Worm (Caenorhabditis elegans) whole organism, L1 larva: Measurements from ENCODE around the gene Y50D7A.8.
A peak's percentile ranks its signal among the peaks of the same experiment; 100 is the strongest.

Source experiments
- C04F5.9 ChIP-seq: sonication (generic microtip); optimal IDR thresholded peaks from 2 replicates; lab custom pipeline; 2016; ENCODE audit warnings: missing genetic modification characterization, missing compliant biosample characterization
- C34B4.2 ChIP-seq: sonication (generic microtip); optimal IDR thresholded peaks from 2 replicates; lab custom pipeline; 2017; ENCODE audit warnings: mild to moderate bottlenecking, missing genetic modification characterization, missing compliant biosample characterization
- Y116A8C.19 ChIP-seq: sonication (generic microtip); optimal IDR thresholded peaks from 2 replicates; lab custom pipeline; 2016; ENCODE audit warnings: missing compliant biosample characterization, missing genetic modification characterization, borderline replicate concordance
- blmp-1 ChIP-seq: fragments of 150-350 bp; optimal IDR thresholded peaks from 2 replicates; lab custom pipeline; 2014; ENCODE audit warnings: missing biosample characterization, missing genetic modification characterization
- ceh-8 ChIP-seq: fragments of 200-800 bp; sonication (Bioruptor generic); optimal IDR thresholded peaks from 2 replicates; lab custom pipeline; 2018; ENCODE audit warnings: mild to moderate bottlenecking, missing genetic modification characterization, moderate library complexity, missing compliant biosample characterization
- ceh-88 ChIP-seq: fragments of 200-800 bp; sonication (Bioruptor generic); IDR thresholded peaks from 2 replicates; pipeline ENCODE4 v1.3.6; 2022; ENCODE audit warnings: missing genetic modification characterization, missing compliant biosample characterization
- ceh-90 ChIP-seq: sonication (generic microtip); optimal IDR thresholded peaks from 2 replicates; lab custom pipeline; 2016; ENCODE audit warnings: missing genetic modification characterization, missing compliant biosample characterization
- ces-1 ChIP-seq: fragments of 150-350 bp; optimal IDR thresholded peaks from 2 replicates; lab custom pipeline; 2014; ENCODE audit warnings: missing biosample characterization, missing genetic modification reagents, missing genetic modification characterization
- dpl-1 ChIP-seq, 3 experiments: fragments of 150-350 bp in 2 of 3; sonication (generic microtip) in 1 of 3; optimal IDR thresholded peaks; 2 replicates each; lab custom pipeline; 2014 to 2017; ENCODE audit warnings: missing biosample characterization in 3 of 3, missing genetic modification characterization in 3 of 3, missing genetic modification reagents in 3 of 3
- dsc-1 ChIP-seq: sonication (generic microtip); optimal IDR thresholded peaks from 2 replicates; lab custom pipeline; 2016; ENCODE audit warnings: mild to moderate bottlenecking, missing genetic modification characterization, missing compliant biosample characterization
- efl-1 ChIP-seq, 4 experiments: fragments of 150-350 bp; optimal IDR thresholded peaks in 3 of 4; peaks in 1 of 4; 1 replicate in 1 of 4; 2 replicates in 3 of 4; lab custom pipeline; 2014; ENCODE audit warnings: missing biosample characterization in 2 of 4, missing genetic modification characterization in 2 of 4, missing genetic modification reagents in 2 of 4
- efl-3 ChIP-seq: fragments of 200-800 bp; sonication (Bioruptor generic); optimal IDR thresholded peaks from 2 replicates; lab custom pipeline; 2018; ENCODE audit warnings: mild to moderate bottlenecking, missing genetic modification characterization, missing compliant biosample characterization
- egl-13 ChIP-seq: sonication (generic microtip); optimal IDR thresholded peaks from 2 replicates; lab custom pipeline; 2016; ENCODE audit warnings: missing genotype, missing genetic modification reagents, missing genetic modification characterization, missing compliant biosample characterization
- elt-2 ChIP-seq: sonication (generic microtip); optimal IDR thresholded peaks from 2 replicates; lab custom pipeline; 2016; ENCODE audit warnings: missing genetic modification characterization, mild to moderate bottlenecking, inconsistent platforms, missing compliant biosample characterization, missing genetic modification reagents
- elt-3 ChIP-seq, 6 experiments: fragments of 150-350 bp in 1 of 6; sonication (generic microtip); optimal IDR thresholded peaks; 2 replicates each; lab custom pipeline; 2017 to 2018; ENCODE audit warnings: missing biosample characterization in 6 of 6, missing genetic modification characterization in 6 of 6, inconsistent platforms in 1 of 6
- fkh-10 ChIP-seq: sonication (generic microtip); optimal IDR thresholded peaks from 2 replicates; lab custom pipeline; 2017; ENCODE audit warnings: missing biosample characterization, missing genetic modification reagents, missing genetic modification characterization
- fos-1 ChIP-seq: fragments of 150-350 bp; optimal IDR thresholded peaks from 2 replicates; lab custom pipeline; 2014; ENCODE audit warnings: missing biosample characterization, missing genetic modification characterization
- grh-1 ChIP-seq: fragments of 200-800 bp; sonication (Bioruptor generic); IDR thresholded peaks from 2 replicates; pipeline ENCODE4 v1.3.6; 2022; ENCODE audit warnings: missing genetic modification reagents, missing genetic modification characterization, missing compliant biosample characterization
- hlh-17 ChIP-seq: fragments of 200-800 bp; sonication (Bioruptor generic); optimal IDR thresholded peaks from 2 replicates; lab custom pipeline; 2018; ENCODE audit warnings: missing genetic modification characterization, mild to moderate bottlenecking, missing compliant biosample characterization, moderate library complexity, borderline replicate concordance
- hlh-4 ChIP-seq: sonication (generic microtip); optimal IDR thresholded peaks from 2 replicates; lab custom pipeline; 2016; ENCODE audit warnings: mild to moderate bottlenecking, missing genetic modification characterization, missing compliant biosample characterization
- irx-1 ChIP-seq: sonication (generic microtip); optimal IDR thresholded peaks from 2 replicates; lab custom pipeline; 2016; ENCODE audit warnings: missing genetic modification characterization, missing compliant biosample characterization
- lin-14 ChIP-seq: fragments of 200-800 bp; sonication (Bioruptor generic); optimal IDR thresholded peaks from 2 replicates; lab custom pipeline; 2018; ENCODE audit warnings: mild to moderate bottlenecking, missing genetic modification characterization, moderate library complexity, missing compliant biosample characterization
- lin-15B ChIP-seq: fragments of 150-350 bp; sonication (generic microtip); optimal IDR thresholded peaks from 3 replicates; lab custom pipeline; 2014; ENCODE audit warnings: missing biosample characterization, missing genetic modification characterization
- lsy-2 ChIP-seq, 2 experiments: fragments of 150-350 bp; optimal IDR thresholded peaks; 2 replicates each; lab custom pipeline; 2014; ENCODE audit warnings: missing biosample characterization in 2 of 2, missing genetic modification characterization in 2 of 2
- mdl-1 ChIP-seq, 2 experiments: fragments of 150-350 bp; optimal IDR thresholded peaks; 2 replicates each; lab custom pipeline; 2014 to 2017; ENCODE audit warnings: missing biosample characterization in 2 of 2, missing genetic modification characterization in 2 of 2, inconsistent platforms in 1 of 2
- mep-1 ChIP-seq: fragments of 150-350 bp; optimal IDR thresholded peaks from 2 replicates; lab custom pipeline; 2014; ENCODE audit warnings: missing biosample characterization, missing genetic modification characterization
- nhr-11 ChIP-seq: fragments of 150-350 bp; optimal IDR thresholded peaks from 2 replicates; lab custom pipeline; 2014; ENCODE audit warnings: missing biosample characterization, missing genetic modification characterization
- nhr-12 ChIP-seq: sonication (generic microtip); optimal IDR thresholded peaks from 2 replicates; lab custom pipeline; 2017; ENCODE audit warnings: missing biosample characterization, missing genetic modification characterization
- nhr-19 ChIP-seq: fragments of 200-800 bp; sonication (Bioruptor generic); conservative IDR thresholded peaks from 2 replicates; pipeline ENCODE4 v1.3.6; 2022; ENCODE audit warnings: missing genetic modification characterization, missing compliant biosample characterization
- nhr-237 ChIP-seq: fragments of 150-350 bp; optimal IDR thresholded peaks from 2 replicates; lab custom pipeline; 2014; ENCODE audit warnings: missing biosample characterization, missing genetic modification characterization
- nhr-28 ChIP-seq: fragments of 150-350 bp; optimal IDR thresholded peaks from 2 replicates; lab custom pipeline; 2014; ENCODE audit warnings: missing biosample characterization, missing genetic modification characterization
- nhr-71 ChIP-seq: sonication (generic microtip); optimal IDR thresholded peaks from 2 replicates; lab custom pipeline; 2016; ENCODE audit warnings: mild to moderate bottlenecking, missing genetic modification characterization, moderate library complexity, missing compliant biosample characterization
- nhr-76 ChIP-seq: sonication (generic microtip); optimal IDR thresholded peaks from 2 replicates; lab custom pipeline; 2017; ENCODE audit warnings: missing biosample characterization, missing genetic modification characterization
- nhr-77 ChIP-seq: fragments of 150-350 bp; optimal IDR thresholded peaks from 2 replicates; lab custom pipeline; 2014; ENCODE audit warnings: missing biosample characterization, missing genetic modification characterization
- nhr-84 ChIP-seq: sonication (generic microtip); optimal IDR thresholded peaks from 2 replicates; lab custom pipeline; 2017; ENCODE audit warnings: missing biosample characterization, missing genetic modification characterization
- pag-3 ChIP-seq: sonication (generic microtip); optimal IDR thresholded peaks from 2 replicates; lab custom pipeline; 2017; ENCODE audit warnings: missing genetic modification characterization, mild to moderate bottlenecking, missing compliant biosample characterization, antibody characterized with exemption, borderline replicate concordance; ENCODE audit not compliant: insufficient read depth
- pax-3 ChIP-seq: fragments of 200-800 bp; sonication (Bioruptor generic); optimal IDR thresholded peaks from 2 replicates; lab custom pipeline; 2018; ENCODE audit warnings: mild to moderate bottlenecking, missing genetic modification characterization, moderate library complexity, missing compliant biosample characterization
- pqm-1 ChIP-seq: sonication (generic microtip); optimal IDR thresholded peaks from 3 replicates; lab custom pipeline; 2017; ENCODE audit warnings: missing biosample characterization, missing genetic modification characterization
- skn-1 ChIP-seq: fragments of 150-350 bp; optimal IDR thresholded peaks from 2 replicates; lab custom pipeline; 2014; ENCODE audit warnings: missing biosample characterization, missing genetic modification characterization
- sox-4 ChIP-seq: sonication (generic microtip); optimal IDR thresholded peaks from 2 replicates; lab custom pipeline; 2016; ENCODE audit warnings: missing genetic modification characterization, missing compliant biosample characterization
- sup-37 ChIP-seq: fragments of 200-800 bp; sonication (Bioruptor generic); optimal IDR thresholded peaks from 2 replicates; lab custom pipeline; 2018; ENCODE audit warnings: mild to moderate bottlenecking, missing genetic modification characterization, missing compliant biosample characterization
- swsn-7 ChIP-seq: sonication (generic microtip); optimal IDR thresholded peaks from 2 replicates; lab custom pipeline; 2016; ENCODE audit warnings: missing genetic modification characterization, missing compliant biosample characterization
- tbx-2 ChIP-seq: sonication (generic microtip); optimal IDR thresholded peaks from 2 replicates; lab custom pipeline; 2016; ENCODE audit warnings: missing genetic modification characterization, missing compliant biosample characterization
- tlp-1 ChIP-seq: fragments of 150-350 bp; optimal IDR thresholded peaks from 2 replicates; lab custom pipeline; 2014; ENCODE audit warnings: missing biosample characterization, missing genetic modification characterization
- unc-30 ChIP-seq: sonication (generic microtip); optimal IDR thresholded peaks from 2 replicates; lab custom pipeline; 2017; ENCODE audit warnings: missing biosample characterization, missing genetic modification characterization
- unc-62 ChIP-seq: fragments of 150-350 bp; optimal IDR thresholded peaks from 2 replicates; lab custom pipeline; 2014; ENCODE audit warnings: missing biosample characterization, missing genetic modification reagents, missing genetic modification characterization
- unc-86 ChIP-seq: sonication (generic microtip); optimal IDR thresholded peaks from 2 replicates; lab custom pipeline; 2016; ENCODE audit warnings: missing genetic modification characterization, missing compliant biosample characterization
- unc-98 ChIP-seq: fragments of 200-800 bp; sonication (Bioruptor generic); IDR thresholded peaks from 2 replicates; pipeline ENCODE4 v1.3.6; 2022; ENCODE audit warnings: missing genetic modification characterization, missing compliant biosample characterization
- xbp-1 ChIP-seq: sonication (generic microtip); optimal IDR thresholded peaks from 2 replicates; lab custom pipeline; 2016; ENCODE audit warnings: missing genetic modification characterization, missing compliant biosample characterization
- zip-4 ChIP-seq: fragments of 200-800 bp; sonication (Bioruptor generic); optimal IDR thresholded peaks from 2 replicates; lab custom pipeline; 2018; ENCODE audit warnings: mild to moderate bottlenecking, missing genetic modification characterization, moderate library complexity, missing compliant biosample characterization
- ztf-4 ChIP-seq: fragments of 150-350 bp; optimal IDR thresholded peaks from 2 replicates; lab custom pipeline; 2014; ENCODE audit warnings: missing biosample characterization, missing genetic modification characterization

Y50D7A.8 gene

ce11 chrIII:349511-350165, 6.6 kb upstream of the Y50D7A.8 start (continued):
- TF ChIP-seq unc-98 (0 out of 2 replicates have a peak, but pooled peaks have one; percentile 39), pag-3 (tag; lab: Kevin White, UChicago) (no peak), ces-1 (GFP tag; lab: Kevin White, UChicago) (no peak), nhr-84 (no peak), C34B4.2 (tag; lab: Kevin White, UChicago) (peak; percentile 25), pax-3 (peak; percentile 96), sup-37 (GFP tag; lab: Kevin White, UChicago) (peak; percentile 89), efl-3 (GFP tag; lab: Kevin White, UChicago) (peak; percentile 8), C04F5.9 (tag; lab: Kevin White, UChicago) (peak; percentile 70), skn-1 (tag; lab: Kevin White, UChicago) (peak; percentile 55), unc-86 (peak; percentile 98), lin-15B (tag; lab: Kevin White, UChicago) (peak; percentile 19), nhr-19 (peak; percentile 91), elt-2 (tag; lab: Kevin White, UChicago) (peak; percentile 79), xbp-1 (peak; percentile 92), nhr-237 (tag; lab: Kevin White, UChicago) (peak; percentile 75), fkh-10 (GFP tag; lab: Kevin White, UChicago) (peak; percentile 91), lin-14 (GFP tag; lab: Kevin White, UChicago) (peak; percentile 99), ceh-90 (tag; lab: Kevin White, UChicago) (no peak), zip-4 (GFP tag; lab: Kevin White, UChicago) (peak; percentile 81), tlp-1 (tag; lab: Kevin White, UChicago) (no peak), ztf-4 (tag; lab: Kevin White, UChicago) (peak; percentile 94), fos-1 (tag; lab: Kevin White, UChicago) (peak; percentile 74), nhr-28 (tag; lab: Kevin White, UChicago) (no peak), sox-4 (tag; lab: Kevin White, UChicago) (peak; percentile 92), nhr-12 (tag; lab: Kevin White, UChicago) (no peak), irx-1 (tag; lab: Kevin White, UChicago) (peak; percentile 93), dpl-1 (GFP tag; optimal IDR thresholded peaks at IDR 0.05; lab: Kevin White, UChicago) (peak; percentile 76 to 84 (median 82)), nhr-76 (tag; lab: Kevin White, UChicago) (peak; percentile 56), mep-1 (tag; lab: Kevin White, UChicago) (peak; percentile 84), nhr-71 (tag; lab: Kevin White, UChicago) (peak; percentile 99), mdl-1 (tag; optimal IDR thresholded peaks at IDR 0.05; lab: Kevin White, UChicago) (peak in 1 of 2 experiments; percentile 94), grh-1 (peak; percentile 80), egl-13 (tag; lab: Kevin White, UChicago) (peak; percentile 97), efl-1 (optimal IDR thresholded peaks at IDR 0.05; lab: Kevin White, UChicago) (peak; percentile 84 to 99), efl-1 (GFP tag; optimal IDR thresholded peaks at IDR 0.05 in 1 of 2; lab: Kevin White, UChicago) (peak; percentile 85 to 98), dsc-1 (peak; percentile 94), pqm-1 (tag; lab: Kevin White, UChicago) (no peak), nhr-77 (tag; lab: Kevin White, UChicago) (peak; percentile 8), lsy-2 (tag; optimal IDR thresholded peaks at IDR 0.05; lab: Kevin White, UChicago) (peak; percentile 60 to 86), ceh-8 (GFP tag; lab: Kevin White, UChicago) (peak; percentile 89), swsn-7 (tag; lab: Kevin White, UChicago) (peak; percentile 98), hlh-17 (GFP tag; lab: Kevin White, UChicago) (no peak), tbx-2 (tag; lab: Kevin White, UChicago) (peak; percentile 97), hlh-4 (tag; lab: Kevin White, UChicago) (peak; percentile 35), unc-62 (no peak), unc-30 (tag; lab: Kevin White, UChicago) (no peak), Y116A8C.19 (peak; percentile 8), nhr-11 (tag; lab: Kevin White, UChicago) (peak; percentile 74), elt-3 (tag; optimal IDR thresholded peaks at IDR 0.05; lab: Kevin White, UChicago) (peak in 2 of 6 experiments; percentile 31 to 56), blmp-1 (no peak), ceh-88 (peak; percentile 86)
